Worm (Caenorhabditis elegans): ENCODE measurements around the gene sre-34.

- TF ChIP-seq ztf-29 (GFP tag; IDR thresholded peaks at IDR 0.05) (no peak), ref-1 (GFP tag; conservative IDR thresholded peaks at IDR 0.05) (no peak), T22C8.4 (GFP tag; IDR thresholded peaks at IDR 0.05) (no peak), ztf-23 (GFP tag; IDR thresholded peaks at IDR 0.05) (no peak), flt-1 (GFP tag; IDR thresholded peaks at IDR 0.05) (no peak), cog-1 (tag; optimal IDR thresholded peaks at IDR 0.05) (no peak)
Observed at ce11 chrII:12457275-12457674, 7.3 kb downstream of the sre-34 start, which contains the start of gene sre-38.
